Worm (Caenorhabditis elegans): ENCODE data around the gene gcy-22.

Gene gcy-22

DNA sequence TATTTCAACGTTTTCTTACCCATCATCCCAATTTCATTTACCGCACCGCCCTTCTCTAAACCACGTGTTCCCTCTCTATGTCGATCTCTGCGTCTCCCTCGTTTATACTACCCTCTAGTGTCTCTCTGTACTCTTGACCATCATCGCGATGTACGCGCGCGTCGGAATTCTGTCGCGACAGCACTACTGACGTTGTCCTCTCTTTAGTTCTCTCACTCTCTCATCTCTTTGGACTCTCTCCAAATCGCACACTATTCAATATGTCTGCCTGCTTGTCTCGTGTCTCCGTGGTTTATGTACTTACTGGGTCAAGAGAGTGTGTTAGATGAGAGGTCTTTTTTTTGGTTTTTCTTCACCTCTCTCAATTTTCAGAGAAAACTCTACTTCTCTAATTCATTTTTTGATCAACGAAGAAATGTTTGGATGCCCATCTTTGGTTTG is 46.6 kb downstream of the gcy-22 start (continued):
- TF ChIP-seq lir-1 (GFP tag; conservative IDR thresholded peaks at IDR 0.05) (peak; percentile 85), ztf-18 (tag; optimal IDR thresholded peaks at IDR 0.05) (peak; percentile 53), madf-8 (GFP tag; conservative IDR thresholded peaks at IDR 0.05) (no peak), Y56A3A.18 (GFP tag; IDR thresholded peaks at IDR 0.05) (peak; percentile 64; the same call in 1 of the 2 replicates), atf-7 (tag; optimal IDR thresholded peaks at IDR 0.05) (peak; percentile 91), lin-40 (tag; optimal IDR thresholded peaks at IDR 0.05) (peak; percentile 96), ztf-26 (tag; optimal IDR thresholded peaks at IDR 0.05) (peak; percentile 84), unc-62 (GFP tag; optimal IDR thresholded peaks at IDR 0.05) (no peak), nfya-1 (tag; optimal IDR thresholded peaks at IDR 0.05; ENCODE audit: borderline replicate concordance, insufficient read depth) (no peak), nhr-80 (tag; optimal IDR thresholded peaks at IDR 0.05) (peak; percentile 79), pbrm-1 (GFP tag; IDR thresholded peaks at IDR 0.05) (peak; percentile 92), madf-10 (tag; optimal IDR thresholded peaks at IDR 0.05) (peak; percentile 100), akir-1 (GFP tag; optimal IDR thresholded peaks at IDR 0.05) (peak; percentile 49), K12H6.12 (tag; optimal IDR thresholded peaks at IDR 0.05) (peak; percentile 96), lin-26 (GFP tag; IDR thresholded peaks at IDR 0.05) (peak; percentile 75; the same call in 1 of the 2 replicates), F22D6.2 (tag; optimal IDR thresholded peaks at IDR 0.05) (peak; percentile 53), chd-7 (tag; optimal IDR thresholded peaks at IDR 0.05) (peak; percentile 94), somi-1 (GFP tag; optimal IDR thresholded peaks at IDR 0.05) (peak; percentile 93), ztf-22 (GFP tag; optimal IDR thresholded peaks at IDR 0.05) (peak; percentile 51), zfh-2 (GFP tag; conservative IDR thresholded peaks at IDR 0.05) (no peak; the same call in 1 of the 2 replicates), mxl-1 (tag; optimal IDR thresholded peaks at IDR 0.05) (no peak), lin-35 (GFP tag; optimal IDR thresholded peaks at IDR 0.05) (peak in 1 of 3 experiments; percentile 87), attf-3 (GFP tag; conservative IDR thresholded peaks at IDR 0.05) (no peak), cebp-1 (GFP tag; IDR thresholded peaks at IDR 0.05) (0 out of 2 replicates have a peak, but pooled peaks have one; percentile 26), cebp-1 (tag; optimal IDR thresholded peaks at IDR 0.05) (peak; percentile 92), K11D2.4 (GFP tag; IDR thresholded peaks at IDR 0.05) (peak; percentile 87), nhr-27 (tag; optimal IDR thresholded peaks at IDR 0.05) (no peak), let-526 (GFP tag; IDR thresholded peaks at IDR 0.05) (peak; percentile 87), madf-6 (GFP tag; IDR thresholded peaks at IDR 0.05) (0 out of 2 replicates have a peak, but pooled peaks have one; percentile 16), Y95B8A.8 (GFP tag; IDR thresholded peaks at IDR 0.05) (peak; percentile 43; the same call in 1 of the 2 replicates), fkh-3 (tag; optimal IDR thresholded peaks at IDR 0.05) (peak; percentile 19), tbx-9 (tag; optimal IDR thresholded peaks at IDR 0.05; ENCODE audit: borderline replicate concordance) (no peak), egl-18 (GFP tag; IDR thresholded peaks at IDR 0.05) (no peak), B0336.3 (GFP tag; IDR thresholded peaks at IDR 0.05) (peak; percentile 84), ztf-28 (GFP tag; IDR thresholded peaks at IDR 0.05) (no peak), Y53G8AR.9 (GFP tag; conservative IDR thresholded peaks at IDR 0.05) (peak; percentile 76; the same call in 1 of the 2 replicates), madf-3 (GFP tag; IDR thresholded peaks at IDR 0.05) (no peak), repo-1 (tag; optimal IDR thresholded peaks at IDR 0.05) (peak; percentile 60), hmg-1.2 (GFP tag; IDR thresholded peaks at IDR 0.05) (peak; percentile 94)

DNA sequence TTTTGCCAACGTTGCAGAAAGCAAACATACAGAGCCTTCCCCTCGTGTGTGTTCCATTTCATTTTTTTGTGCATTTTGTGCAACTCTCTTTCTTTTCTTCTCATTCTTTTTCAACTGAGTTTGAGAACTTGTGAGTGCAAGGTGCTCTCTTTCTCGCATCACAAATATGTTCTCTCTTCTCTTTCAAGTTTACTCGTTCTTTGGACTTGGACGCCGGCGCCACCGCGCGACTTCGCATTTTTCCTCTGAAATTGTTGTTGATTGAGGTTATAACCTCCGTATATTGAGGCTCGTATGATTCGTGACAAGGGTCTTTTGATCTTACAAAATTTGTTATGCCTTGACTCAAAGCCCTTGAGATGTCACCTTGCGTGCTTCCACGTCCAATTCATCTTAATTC is 48.1 kb downstream of the gcy-22 start:
- TF ChIP-seq snpc-4 (GFP tag; optimal IDR thresholded peaks at IDR 0.05) (no peak), snpc-4 (tag; optimal IDR thresholded peaks at IDR 0.05) (peak in 1 of 4 experiments; percentile 4), ztf-3 (GFP tag; optimal IDR thresholded peaks at IDR 0.05) (no peak), zim-3 (tag; optimal IDR thresholded peaks at IDR 0.05) (no peak), somi-1 (GFP tag; optimal IDR thresholded peaks at IDR 0.05) (no peak), attf-5 (GFP tag; optimal IDR thresholded peaks at IDR 0.05) (peak; percentile 10), mel-28 (tag; optimal IDR thresholded peaks at IDR 0.05; ENCODE audit: borderline replicate concordance) (no peak), ztf-6 (GFP tag; IDR thresholded peaks at IDR 0.05) (no peak), B0019.2 (GFP tag; conservative IDR thresholded peaks at IDR 0.05) (no peak), aptf-3 (GFP tag; IDR thresholded peaks at IDR 0.05) (no peak), hmg-1.2 (GFP tag; IDR thresholded peaks at IDR 0.05) (peak; percentile 55), nfyb-1 (GFP tag; IDR thresholded peaks at IDR 0.05) (peak; percentile 65; the same call in 1 of the 2 replicates), nhr-179 (tag; optimal IDR thresholded peaks at IDR 0.05) (no peak), ets-4 (GFP tag; optimal IDR thresholded peaks at IDR 0.05) (no peak)

Measured in whole organism, young adult.